Worm (Caenorhabditis elegans) whole organism, L2 larva: Measurements from ENCODE around the gene tpk-1.
A peak's percentile ranks its signal among the peaks of the same experiment; 100 is the strongest.

Experiments
- F13H6.1 ChIP-seq: sonication (generic microtip); optimal IDR thresholded peaks from 2 replicates; lab custom pipeline; 2016; ENCODE audit warnings: missing genetic modification characterization, missing compliant biosample characterization
- R02D3.7 ChIP-seq: fragments of 150-350 bp; optimal IDR thresholded peaks from 2 replicates; lab custom pipeline; 2014; ENCODE audit warnings: missing biosample characterization, missing genetic modification characterization
- Y55F3AM.14 ChIP-seq: fragments of 200-800 bp; sonication (Bioruptor generic); optimal IDR thresholded peaks from 2 replicates; lab custom pipeline; 2018; ENCODE audit warnings: mild to moderate bottlenecking, missing genetic modification characterization, missing compliant biosample characterization
- ZK546.5 ChIP-seq: sonication (generic microtip); optimal IDR thresholded peaks from 2 replicates; lab custom pipeline; 2017; ENCODE audit warnings: missing biosample characterization, missing genetic modification characterization
- ama-1 ChIP-seq: fragments of 150-350 bp; optimal IDR thresholded peaks from 2 replicates; lab custom pipeline; 2018; ENCODE audit warnings: inconsistent platforms
- blmp-1 ChIP-seq: sonication (generic microtip); optimal IDR thresholded peaks from 2 replicates; lab custom pipeline; 2017; ENCODE audit warnings: missing genetic modification characterization, mild to moderate bottlenecking, missing compliant biosample characterization, antibody characterized with exemption, moderate library complexity; ENCODE audit not compliant: insufficient read depth
- ceh-16 ChIP-seq: fragments of 150-350 bp; optimal IDR thresholded peaks from 2 replicates; lab custom pipeline; 2014; ENCODE audit warnings: missing biosample characterization, missing genetic modification characterization
- crh-2 ChIP-seq: sonication (generic microtip); optimal IDR thresholded peaks from 2 replicates; lab custom pipeline; 2017; ENCODE audit warnings: missing biosample characterization, missing genetic modification characterization
- egl-27 ChIP-seq: sonication (generic microtip); optimal IDR thresholded peaks from 3 replicates; lab custom pipeline; 2017; ENCODE audit warnings: missing biosample characterization, missing genetic modification reagents, missing genetic modification characterization
- elt-3 ChIP-seq: sonication (generic microtip); optimal IDR thresholded peaks from 2 replicates; lab custom pipeline; 2017; ENCODE audit warnings: missing biosample characterization, missing genetic modification characterization
- fos-1 ChIP-seq: fragments of 150-350 bp; optimal IDR thresholded peaks from 2 replicates; lab custom pipeline; 2014; ENCODE audit warnings: missing biosample characterization, missing genetic modification characterization
- gmeb-1 ChIP-seq: fragments of 150-350 bp; optimal IDR thresholded peaks from 2 replicates; lab custom pipeline; 2014; ENCODE audit warnings: missing biosample characterization, missing genetic modification characterization
- lin-13 ChIP-seq: fragments of 150-350 bp; optimal IDR thresholded peaks from 2 replicates; lab custom pipeline; 2014; ENCODE audit warnings: missing biosample characterization, missing genetic modification reagents, missing genetic modification characterization
- lsy-2 ChIP-seq, 2 experiments: fragments of 150-350 bp in 1 of 2; sonication (generic microtip) in 1 of 2; optimal IDR thresholded peaks; 2 replicates each; lab custom pipeline; 2014 to 2017; ENCODE audit warnings: missing biosample characterization in 2 of 2, missing genetic modification characterization in 2 of 2
- mab-5 ChIP-seq: fragments of 150-350 bp; optimal IDR thresholded peaks from 2 replicates; lab custom pipeline; 2014; ENCODE audit warnings: missing biosample characterization, missing genetic modification characterization
- mdl-1 ChIP-seq, 2 experiments: fragments of 150-350 bp in 1 of 2; sonication (generic microtip) in 1 of 2; optimal IDR thresholded peaks; 2 replicates each; lab custom pipeline; 2017; ENCODE audit warnings: missing biosample characterization in 2 of 2, missing genetic modification characterization in 2 of 2
- nhr-10 ChIP-seq: sonication (generic microtip); optimal IDR thresholded peaks from 2 replicates; lab custom pipeline; 2017; ENCODE audit warnings: missing biosample characterization, missing genetic modification characterization
- nhr-11 ChIP-seq: fragments of 150-350 bp; optimal IDR thresholded peaks from 2 replicates; lab custom pipeline; 2014; ENCODE audit warnings: missing biosample characterization, missing genetic modification characterization
- nhr-12 ChIP-seq: fragments of 150-350 bp; optimal IDR thresholded peaks from 2 replicates; lab custom pipeline; 2014; ENCODE audit warnings: missing biosample characterization, missing genetic modification characterization
- nhr-129 ChIP-seq: fragments of 150-350 bp; optimal IDR thresholded peaks from 2 replicates; lab custom pipeline; 2014; ENCODE audit warnings: missing biosample characterization, missing genetic modification characterization
- nhr-21 ChIP-seq: fragments of 150-350 bp; optimal IDR thresholded peaks from 2 replicates; lab custom pipeline; 2014; ENCODE audit warnings: missing biosample characterization, missing genetic modification characterization
- nhr-23 ChIP-seq: fragments of 150-350 bp; optimal IDR thresholded peaks from 2 replicates; lab custom pipeline; 2014; ENCODE audit warnings: missing biosample characterization, missing genetic modification reagents, missing genetic modification characterization
- nhr-237 ChIP-seq: fragments of 150-350 bp; optimal IDR thresholded peaks from 2 replicates; lab custom pipeline; 2014; ENCODE audit warnings: missing biosample characterization, missing genetic modification characterization
- nhr-25 ChIP-seq: fragments of 150-350 bp; sonication (generic microtip); optimal IDR thresholded peaks from 3 replicates; lab custom pipeline; 2014; ENCODE audit warnings: missing biosample characterization, missing genetic modification characterization
- nhr-6 ChIP-seq: fragments of 150-350 bp; optimal IDR thresholded peaks from 2 replicates; lab custom pipeline; 2014; ENCODE audit warnings: missing biosample characterization, missing genetic modification characterization
- nhr-77 ChIP-seq: fragments of 150-350 bp; optimal IDR thresholded peaks from 2 replicates; lab custom pipeline; 2014; ENCODE audit warnings: missing biosample characterization, missing genetic modification characterization
- peb-1 ChIP-seq: fragments of 150-350 bp; optimal IDR thresholded peaks from 2 replicates; lab custom pipeline; 2014; ENCODE audit warnings: missing biosample characterization, missing genetic modification characterization
- sem-4 ChIP-seq: fragments of 150-350 bp; optimal IDR thresholded peaks from 2 replicates; lab custom pipeline; 2014; ENCODE audit warnings: missing biosample characterization, missing genetic modification reagents, missing genetic modification characterization
- skn-1 ChIP-seq: sonication (generic microtip); optimal IDR thresholded peaks from 2 replicates; lab custom pipeline; 2017; ENCODE audit warnings: missing biosample characterization, missing genetic modification characterization
- sma-3 ChIP-seq: sonication (generic microtip); optimal IDR thresholded peaks from 2 replicates; lab custom pipeline; 2016; ENCODE audit warnings: missing genetic modification reagents, missing genetic modification characterization, missing compliant biosample characterization
- sma-9 ChIP-seq, 2 experiments: fragments of 150-350 bp in 1 of 2; sonication (generic microtip) in 1 of 2; optimal IDR thresholded peaks; 2 replicates each; lab custom pipeline; 2014 to 2016; ENCODE audit warnings: missing genetic modification characterization in 2 of 2, mild to moderate bottlenecking in 1 of 2, missing biosample characterization in 1 of 2, missing compliant biosample characterization in 1 of 2, missing genetic modification reagents in 1 of 2, moderate library complexity in 1 of 2
- snpc-4 ChIP-seq: fragments of 150-350 bp; optimal IDR thresholded peaks from 2 replicates; lab custom pipeline; 2014; ENCODE audit warnings: missing biosample characterization, missing genetic modification characterization
- unc-39 ChIP-seq: fragments of 150-350 bp; optimal IDR thresholded peaks from 2 replicates; lab custom pipeline; 2014; ENCODE audit warnings: missing biosample characterization, missing genetic modification characterization
- unc-55 ChIP-seq: fragments of 150-350 bp; sonication (generic microtip); optimal IDR thresholded peaks from 3 replicates; lab custom pipeline; 2014; ENCODE audit warnings: missing biosample characterization, missing genetic modification reagents, missing genetic modification characterization

Gene tpk-1

ce11 chrIII:8911598-8912194 is at the start of gene tpk-1:
tpk-1 (plus strand) TSS chrIII:8912144.
- TF ChIP-seq crh-2 (tag; lab: Kevin White, UChicago) (no peak), lsy-2 (tag; optimal IDR thresholded peaks at IDR 0.05; lab: Kevin White, UChicago) (peak in 1 of 2 experiments; percentile 24)

- TF ChIP-seq lin-13 (peak; percentile 65), sem-4 (tag; lab: Kevin White, UChicago) (peak; percentile 51), mdl-1 (tag; optimal IDR thresholded peaks at IDR 0.05; lab: Kevin White, UChicago) (peak; percentile 17 to 31), ZK546.5 (tag; lab: Kevin White, UChicago) (no peak), ama-1 (lab: Kevin White, UChicago) (peak; percentile 97), nhr-21 (tag; lab: Kevin White, UChicago) (peak; percentile 53), sma-3 (peak; percentile 75), peb-1 (no peak), nhr-10 (tag; lab: Kevin White, UChicago) (peak; percentile 50), nhr-12 (no peak), lsy-2 (tag; optimal IDR thresholded peaks at IDR 0.05; lab: Kevin White, UChicago) (peak in 1 of 2 experiments; percentile 63), crh-2 (tag; lab: Kevin White, UChicago) (peak; percentile 75), F13H6.1 (tag; lab: Kevin White, UChicago) (peak; percentile 87), fos-1 (tag; lab: Kevin White, UChicago) (peak; percentile 84), nhr-25 (peak; percentile 47), snpc-4 (tag; lab: Kevin White, UChicago) (peak; percentile 3), nhr-77 (peak; percentile 18), ceh-16 (tag; lab: Kevin White, UChicago) (peak; percentile 2), nhr-11 (tag; lab: Kevin White, UChicago) (no peak), Y55F3AM.14 (GFP tag; lab: Kevin White, UChicago) (peak; percentile 87), gmeb-1 (peak; percentile 62), unc-55 (no peak), mab-5 (tag; lab: Kevin White, UChicago) (peak; percentile 3), nhr-6 (tag; lab: Kevin White, UChicago) (no peak), nhr-129 (tag; lab: Kevin White, UChicago) (peak; percentile 57)
Observed at ce11 chrIII:8865294-8865766, 46.6 kb upstream of the tpk-1 start.

- no peak for TF ChIP-seq nhr-237 (tag; lab: Kevin White, UChicago)
- no peak for TF ChIP-seq unc-39 (tag; lab: Kevin White, UChicago)
- no peak for TF ChIP-seq ZK546.5 (tag; lab: Kevin White, UChicago)
- no peak for TF ChIP-seq blmp-1 (tag; lab: Kevin White, UChicago)
- no peak for TF ChIP-seq ceh-16 (tag; lab: Kevin White, UChicago)
- TF ChIP-seq mdl-1 (tag; optimal IDR thresholded peaks at IDR 0.05; lab: Kevin White, UChicago): no peak
- TF ChIP-seq ama-1 (lab: Kevin White, UChicago): no peak
- TF ChIP-seq nhr-23 (tag; lab: Kevin White, UChicago): no peak
- no peak for TF ChIP-seq egl-27
- no peak for TF ChIP-seq nhr-10 (tag; lab: Kevin White, UChicago)
- TF ChIP-seq elt-3 (tag; lab: Kevin White, UChicago): no peak
- no peak for TF ChIP-seq unc-55
- TF ChIP-seq lsy-2 (tag; optimal IDR thresholded peaks at IDR 0.05; lab: Kevin White, UChicago): no peak
- TF ChIP-seq sem-4 (tag; lab: Kevin White, UChicago): no peak
- TF ChIP-seq snpc-4 (tag; lab: Kevin White, UChicago): no peak
- no peak for TF ChIP-seq sma-9 (GFP tag; optimal IDR thresholded peaks at IDR 0.05; lab: Kevin White, UChicago)
- TF ChIP-seq sma-9 (tag; optimal IDR thresholded peaks at IDR 0.05; lab: Kevin White, UChicago): no peak
Observed at ce11 chrIII:8866038-8866437, 45.9 kb upstream of the tpk-1 start.

- TF ChIP-seq sma-3 (peak; percentile 64), crh-2 (tag; lab: Kevin White, UChicago) (peak; percentile 58), sma-9 (GFP tag; optimal IDR thresholded peaks at IDR 0.05; lab: Kevin White, UChicago) (peak; percentile 44), sma-9 (tag; optimal IDR thresholded peaks at IDR 0.05; lab: Kevin White, UChicago) (no peak), F13H6.1 (tag; lab: Kevin White, UChicago) (peak; percentile 8), snpc-4 (tag; lab: Kevin White, UChicago) (no peak), R02D3.7 (tag; lab: Kevin White, UChicago) (no peak), skn-1 (tag; lab: Kevin White, UChicago) (no peak), lsy-2 (tag; optimal IDR thresholded peaks at IDR 0.05; lab: Kevin White, UChicago) (peak in 1 of 2 experiments; percentile 32), nhr-129 (tag; lab: Kevin White, UChicago) (peak; percentile 16), blmp-1 (tag; lab: Kevin White, UChicago) (peak; percentile 68), nhr-12 (no peak), lin-13 (peak; percentile 23), fos-1 (tag; lab: Kevin White, UChicago) (peak; percentile 65), ama-1 (lab: Kevin White, UChicago) (peak; percentile 87), nhr-25 (peak; percentile 43)
Observed at ce11 chrIII:8866983-8867842, 44.7 kb upstream of the tpk-1 start.
